Worm (Caenorhabditis elegans) whole organism, early embryonic: ENCODE data around the gene srh-264.

ENCODE experiments used
- aly-1 ChIP-seq: sonication (generic microtip); optimal IDR thresholded peaks from 2 replicates; lab custom pipeline; 2016; ENCODE audit warnings: missing genetic modification characterization, missing compliant biosample characterization
- ama-1 ChIP-seq: fragments of 150-350 bp; optimal IDR thresholded peaks from 2 replicates; lab custom pipeline; 2014
- hnd-1 ChIP-seq: sonication (generic microtip); optimal IDR thresholded peaks from 2 replicates; lab custom pipeline; 2016; ENCODE audit warnings: missing genetic modification characterization, missing compliant biosample characterization
- sea-1 ChIP-seq: fragments of 200-800 bp; sonication (Bioruptor generic); conservative IDR thresholded peaks from 2 replicates; pipeline ENCODE4 v1.3.6; 2022; ENCODE audit warnings: missing genetic modification characterization, missing compliant biosample characterization
- tra-4 ChIP-seq: sonication (generic microtip); optimal IDR thresholded peaks from 2 replicates; lab custom pipeline; 2017; ENCODE audit warnings: missing genetic modification characterization, missing compliant biosample characterization

DNA sequence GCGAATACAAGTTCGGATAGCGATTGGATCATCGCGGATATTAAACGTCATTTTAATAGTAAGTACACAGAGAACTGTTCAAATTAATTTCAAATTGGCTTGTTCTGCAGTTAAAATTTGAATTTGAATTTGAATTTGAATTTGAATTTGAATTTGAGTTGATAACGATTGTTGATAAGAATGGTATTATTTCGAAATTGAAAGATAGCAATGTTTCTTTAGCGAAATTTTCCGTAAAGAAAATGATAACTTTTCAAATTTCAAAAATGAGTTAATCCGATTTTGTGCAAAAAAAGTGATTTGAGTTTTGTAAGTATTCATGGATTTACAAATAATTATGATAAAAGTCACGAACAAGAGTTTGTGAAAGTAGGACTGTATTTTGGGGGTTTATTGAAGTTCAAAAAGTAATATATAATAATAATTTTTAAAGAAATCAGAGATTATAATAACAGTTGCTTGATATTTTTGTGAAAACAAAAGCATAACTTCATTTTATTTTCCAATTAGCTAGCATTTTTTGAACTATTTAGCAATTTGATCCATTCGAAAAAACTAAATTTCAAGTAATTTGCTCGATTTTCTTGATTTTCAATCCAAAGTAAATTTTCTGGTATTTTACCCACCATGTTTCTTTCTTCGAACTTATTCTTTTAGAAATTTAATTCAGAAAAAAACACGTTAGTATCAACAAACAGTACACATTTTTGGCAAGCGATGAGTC, 11.6 kb downstream of the srh-264 start, which contains the start of gene Y36E3A.2:
- TF ChIP-seq aly-1 (tag; lab: Kevin White, UChicago): no peak
- no peak for TF ChIP-seq ama-1 (lab: Kevin White, UChicago)
- TF ChIP-seq hnd-1 (tag; lab: Kevin White, UChicago): no peak
- no peak for TF ChIP-seq tra-4 (tag; lab: Kevin White, UChicago)
- TF ChIP-seq sea-1: no peak
